Fruit fly (Drosophila melanogaster) whole organism, embryonic: Measurements from ENCODE around the gene CG43407.

Source experiments
- Awh ChIP-seq: fragments of 200-800 bp; sonication (Bioruptor generic); IDR thresholded peaks from 2 replicates; pipeline ENCODE4, ENCODE4 v1.3.6; 2022; ENCODE audit warnings: missing biosample characterization, missing genetic modification characterization
- CG10321 ChIP-seq: fragments of 200-800 bp; sonication (Bioruptor generic); IDR thresholded peaks from 2 replicates; pipeline ENCODE4 v1.3.6; 2022; ENCODE audit warnings: missing biosample characterization, missing genetic modification characterization
- CG10543 ChIP-seq: fragments of 200-800 bp; sonication (Bioruptor generic); optimal IDR thresholded peaks from 3 replicates; lab custom pipeline; 2017; ENCODE audit warnings: missing biosample characterization, mild to moderate bottlenecking, missing genetic modification characterization, moderate library complexity
- CG11247 ChIP-seq: fragments of 200-800 bp; sonication (Bioruptor generic); IDR thresholded peaks from 2 replicates; pipeline ENCODE4 v1.3.6; 2022; ENCODE audit warnings: missing biosample characterization, missing genetic modification characterization
- CG11456 ChIP-seq: fragments of 200-800 bp; sonication (Bioruptor generic); IDR thresholded peaks from 3 replicates; pipeline ENCODE4 v1.3.6; 2022; ENCODE audit warnings: missing biosample characterization, missing genetic modification characterization
- CG11504 ChIP-seq: fragments of 200-800 bp; sonication (Bioruptor generic); optimal IDR thresholded peaks from 3 replicates; lab custom pipeline; 2019; ENCODE audit warnings: missing biosample characterization, mild to moderate bottlenecking, missing genetic modification characterization, moderate library complexity
- CG1233 ChIP-seq: fragments of 200-800 bp; sonication (Bioruptor generic); optimal IDR thresholded peaks from 4 replicates; lab custom pipeline; 2018; ENCODE audit warnings: missing biosample characterization, mild to moderate bottlenecking, missing genetic modification characterization
- CG13624 ChIP-seq: fragments of 200-800 bp; sonication (Bioruptor generic); optimal IDR thresholded peaks from 2 replicates; lab custom pipeline; 2016; ENCODE audit warnings: missing biosample characterization, missing genetic modification characterization
- CG13894 ChIP-seq: fragments of 200-800 bp; sonication (Bioruptor generic); optimal IDR thresholded peaks from 3 replicates; lab custom pipeline; 2018; ENCODE audit warnings: missing biosample characterization, mild to moderate bottlenecking, missing genetic modification characterization, moderate library complexity
- CG1603 ChIP-seq: fragments of 200-800 bp; sonication (Bioruptor generic); optimal IDR thresholded peaks from 2 replicates; lab custom pipeline; 2019; ENCODE audit warnings: missing biosample characterization, mild to moderate bottlenecking, missing genetic modification characterization, moderate library complexity
- CG17359 ChIP-seq: fragments of 200-800 bp; sonication (Bioruptor generic); optimal IDR thresholded peaks from 3 replicates; lab custom pipeline; 2018; ENCODE audit warnings: missing biosample characterization, mild to moderate bottlenecking, missing genetic modification characterization, moderate library complexity
- CG2202 ChIP-seq: fragments of 200-800 bp; sonication (Bioruptor generic); optimal IDR thresholded peaks from 2 replicates; lab custom pipeline; 2018; ENCODE audit warnings: missing biosample characterization, mild to moderate bottlenecking, missing genetic modification characterization
- CG31388 ChIP-seq: fragments of 200-800 bp; sonication (Bioruptor generic); optimal IDR thresholded peaks from 2 replicates; lab custom pipeline; 2016; ENCODE audit warnings: missing biosample characterization, missing genetic modification characterization
- CG33213 ChIP-seq: fragments of 200-800 bp; sonication (Bioruptor generic); optimal IDR thresholded peaks from 3 replicates; lab custom pipeline; 2016; ENCODE audit warnings: missing biosample characterization, missing genetic modification characterization
- CG4360 ChIP-seq: fragments of 200-800 bp; sonication (Bioruptor generic); IDR thresholded peaks from 2 replicates; pipeline ENCODE4 v1.3.6; 2022; ENCODE audit warnings: missing biosample characterization, missing genetic modification characterization
- CG7745 ChIP-seq: fragments of 200-800 bp; sonication (Bioruptor generic); optimal IDR thresholded peaks from 2 replicates; lab custom pipeline; 2018; ENCODE audit warnings: missing biosample characterization, mild to moderate bottlenecking, missing genetic modification characterization, moderate library complexity
- CG7987 ChIP-seq: fragments of 200-800 bp; sonication (Bioruptor generic); optimal IDR thresholded peaks from 2 replicates; lab custom pipeline; 2018; ENCODE audit warnings: missing biosample characterization, mild to moderate bottlenecking, missing genetic modification characterization, moderate library complexity
- CG9817 ChIP-seq: fragments of 200-800 bp; sonication (Bioruptor generic); optimal IDR thresholded peaks from 2 replicates; lab custom pipeline; 2018; ENCODE audit warnings: missing biosample characterization, mild to moderate bottlenecking, missing genetic modification characterization, moderate library complexity
- CoRest ChIP-seq: fragments of 200-800 bp; sonication (Bioruptor generic); optimal IDR thresholded peaks from 3 replicates; lab custom pipeline; 2018; ENCODE audit warnings: missing biosample characterization, mild to moderate bottlenecking, missing genetic modification characterization, moderate library complexity
- CrebB ChIP-seq: fragments of 200-800 bp; sonication (Bioruptor generic); optimal IDR thresholded peaks from 3 replicates; lab custom pipeline; 2018; ENCODE audit warnings: missing biosample characterization, mild to moderate bottlenecking, missing genetic modification characterization
- D19A ChIP-seq: fragments of 200-800 bp; optimal IDR thresholded peaks from 3 replicates; lab custom pipeline; 2019; ENCODE audit warnings: missing biosample characterization, mild to moderate bottlenecking, missing genetic modification characterization, moderate library complexity
- D19B ChIP-seq: fragments of 200-800 bp; sonication (Bioruptor generic); optimal IDR thresholded peaks from 2 replicates; lab custom pipeline; 2017; ENCODE audit warnings: missing biosample characterization, mild to moderate bottlenecking, missing genetic modification characterization
- Dfd ChIP-seq, 2 experiments: fragments of >200 bp; optimal IDR thresholded peaks; 2 replicates each; lab custom pipeline; 2017; ENCODE audit warnings: missing biosample characterization in 2 of 2, missing genetic modification characterization in 2 of 2
- Dref ChIP-seq: fragments of 200-800 bp; sonication (Bioruptor generic); IDR thresholded peaks from 2 replicates; pipeline ENCODE4 v1.3.6; 2022; ENCODE audit warnings: missing biosample characterization, missing genetic modification characterization
- Ets97D ChIP-seq: fragments of 200-800 bp; sonication (Bioruptor generic); optimal IDR thresholded peaks from 3 replicates; lab custom pipeline; 2016; ENCODE audit warnings: missing biosample characterization, missing genetic modification characterization
- Hsf ChIP-seq: fragments of 200-800 bp; sonication (Bioruptor generic); optimal IDR thresholded peaks from 3 replicates; lab custom pipeline; 2016; ENCODE audit warnings: missing biosample characterization, missing genetic modification characterization
- Kr ChIP-seq: fragments of 200-800 bp; sonication (Bioruptor generic); optimal IDR thresholded peaks from 2 replicates; lab custom pipeline; 2017; ENCODE audit warnings: missing biosample characterization, mild to moderate bottlenecking, missing genetic modification characterization
- Optix ChIP-seq: fragments of 200-800 bp; sonication (Bioruptor generic); IDR thresholded peaks from 3 replicates; pipeline ENCODE4 v1.3.6; 2022; ENCODE audit warnings: missing biosample characterization, missing genetic modification characterization
- PHDP ChIP-seq: fragments of 200-800 bp; sonication (Bioruptor generic); optimal IDR thresholded peaks from 3 replicates; lab custom pipeline; 2018; ENCODE audit warnings: missing biosample characterization, mild to moderate bottlenecking, missing genetic modification characterization, moderate library complexity
- Rfx ChIP-seq: fragments of 200-800 bp; sonication (Bioruptor generic); IDR thresholded peaks from 2 replicates; pipeline ENCODE4 v1.3.6; 2022; ENCODE audit warnings: missing biosample characterization, missing genetic modification characterization
- Side ChIP-seq: fragments of 200-800 bp; sonication (Bioruptor generic); optimal IDR thresholded peaks from 2 replicates; lab custom pipeline; 2016; ENCODE audit warnings: missing biosample characterization, missing genetic modification characterization
- Sry-δ ChIP-seq: fragments of 200-800 bp; sonication (Bioruptor generic); optimal IDR thresholded peaks from 2 replicates; lab custom pipeline; 2016; ENCODE audit warnings: missing biosample characterization, missing genetic modification characterization
- amos ChIP-seq: fragments of 200-800 bp; sonication (Bioruptor generic); IDR thresholded peaks from 2 replicates; pipeline ENCODE4 v1.3.6; 2022; ENCODE audit warnings: missing biosample characterization, missing genetic modification characterization; ENCODE audit not compliant: partially characterized antibody
- cas ChIP-seq: fragments of 200-800 bp; sonication (Bioruptor generic); IDR thresholded peaks from 2 replicates; pipeline ENCODE4 v1.3.6; 2022; ENCODE audit warnings: missing biosample characterization, missing genetic modification characterization
- cato ChIP-seq: fragments of 200-800 bp; sonication (Bioruptor generic); optimal IDR thresholded peaks from 2 replicates; lab custom pipeline; 2016; ENCODE audit warnings: missing biosample characterization, missing genetic modification characterization, borderline replicate concordance
- dpn ChIP-seq, 2 experiments: fragments of 200-800 bp; sonication (Bioruptor generic); optimal IDR thresholded peaks; 3 replicates each; lab custom pipeline; 2016; ENCODE audit warnings: missing biosample characterization in 2 of 2, missing genetic modification characterization in 2 of 2
- emc ChIP-seq: fragments of 200-800 bp; sonication (Bioruptor generic); optimal IDR thresholded peaks from 2 replicates; lab custom pipeline; 2016; ENCODE audit warnings: missing biosample characterization, missing genetic modification characterization
- fd3F ChIP-seq: fragments of 200-800 bp; sonication (Bioruptor generic); optimal IDR thresholded peaks from 2 replicates; lab custom pipeline; 2018; ENCODE audit warnings: missing biosample characterization, mild to moderate bottlenecking, missing genetic modification characterization, moderate library complexity
- gcm ChIP-seq: fragments of 200-800 bp; sonication (Bioruptor generic); optimal IDR thresholded peaks from 2 replicates; lab custom pipeline; 2019; ENCODE audit warnings: missing biosample characterization, mild to moderate bottlenecking, missing genetic modification characterization, moderate library complexity
- hkb ChIP-seq, 2 experiments: fragments of 200-800 bp in 1 of 2; fragments of >200 bp in 1 of 2; sonication (Bioruptor generic) in 1 of 2; IDR thresholded peaks in 1 of 2; optimal IDR thresholded peaks in 1 of 2; 2 replicates each; pipeline versions ENCODE4 v1.3.6 to Lab custom; 2017 to 2022; ENCODE audit warnings: missing biosample characterization in 1 of 2, missing genetic modification characterization in 1 of 2
- lab ChIP-seq: fragments of 200-800 bp; sonication (Bioruptor generic); optimal IDR thresholded peaks from 3 replicates; lab custom pipeline; 2017; ENCODE audit warnings: missing biosample characterization, missing genetic modification characterization, mild to moderate bottlenecking, moderate library complexity, missing genetic modification reagents
- nau ChIP-seq: fragments of 200-800 bp; sonication (Bioruptor generic); optimal IDR thresholded peaks from 3 replicates; lab custom pipeline; 2017; ENCODE audit warnings: missing biosample characterization, mild to moderate bottlenecking, missing genetic modification characterization, missing genetic modification reagents
- p53 ChIP-seq: fragments of 200-800 bp; sonication (Bioruptor generic); optimal IDR thresholded peaks from 2 replicates; lab custom pipeline; 2016; ENCODE audit warnings: missing biosample characterization, missing genetic modification characterization
- phol ChIP-seq: fragments of 200-800 bp; sonication (Bioruptor generic); optimal IDR thresholded peaks from 3 replicates; lab custom pipeline; 2018; ENCODE audit warnings: missing biosample characterization, mild to moderate bottlenecking, missing genetic modification characterization, moderate library complexity
- seq ChIP-seq: fragments of 200-800 bp; sonication (Bioruptor generic); IDR thresholded peaks from 2 replicates; pipeline ENCODE4 v1.3.6; 2022; ENCODE audit warnings: missing biosample characterization, missing genetic modification characterization
- shn ChIP-seq: fragments of 200-800 bp; sonication (Bioruptor generic); optimal IDR thresholded peaks from 3 replicates; lab custom pipeline; 2016; ENCODE audit warnings: missing biosample characterization, missing genetic modification characterization
- slou ChIP-seq: fragments of 200-800 bp; sonication (Bioruptor generic); optimal IDR thresholded peaks from 3 replicates; lab custom pipeline; 2016; ENCODE audit warnings: missing biosample characterization, missing genetic modification characterization
- sr ChIP-seq: fragments of 200-800 bp; sonication (Bioruptor generic); IDR thresholded peaks from 3 replicates; pipeline ENCODE4 v1.3.6; 2022; ENCODE audit warnings: missing biosample characterization, missing genetic modification characterization
- trem ChIP-seq: fragments of 200-800 bp; optimal IDR thresholded peaks from 3 replicates; lab custom pipeline; 2019; ENCODE audit warnings: missing biosample characterization, mild to moderate bottlenecking, missing genetic modification characterization, moderate library complexity
- wdn ChIP-seq: fragments of 200-800 bp; sonication (Bioruptor generic); IDR thresholded peaks from 2 replicates; pipeline ENCODE4 v1.3.6; 2022; ENCODE audit warnings: missing biosample characterization, missing genetic modification characterization

The CG43407 gene

dm6 chr3L:19024800-19025199 lies 28.4 kb downstream of the CG43407 start (continued):
- peak; percentile 83 for TF ChIP-seq CG17359
- TF ChIP-seq CG1603 (tag; lab: Kevin White, UChicago), result peak; percentile 38
- peak; percentile 81 for TF ChIP-seq D19A (tag; lab: Kevin White, UChicago)
- no peak for TF ChIP-seq cas (GFP tag; lab: Robert Waterston, UW)
- TF ChIP-seq CG10543 (GFP tag; lab: Kevin White, UChicago), result no peak
- TF ChIP-seq Sry-δ (GFP tag; lab: Kevin White, UChicago), result peak; percentile 51
- no peak for TF ChIP-seq CG7745
- no peak for TF ChIP-seq Ets97D (GFP tag; lab: Kevin White, UChicago)
- TF ChIP-seq seq (GFP tag; lab: Robert Waterston, UW), result peak; percentile 74
- no peak for TF ChIP-seq CG13894
- TF ChIP-seq Hsf (GFP tag; lab: Kevin White, UChicago), result peak; percentile 82
- TF ChIP-seq trem (tag; lab: Kevin White, UChicago), result peak; percentile 73
- TF ChIP-seq Awh (GFP tag; lab: Robert Waterston, UW), result peak; percentile 77; the same call in 1 of the 2 replicates
- TF ChIP-seq wdn (GFP tag; lab: Robert Waterston, UW), result no peak
- no peak for TF ChIP-seq slou (GFP tag; lab: Kevin White, UChicago)
- TF ChIP-seq emc, result no peak
- peak; percentile 38 for TF ChIP-seq cato
- peak; percentile 70 for TF ChIP-seq shn (GFP tag; lab: Kevin White, UChicago)
- peak; percentile 65 for TF ChIP-seq CG1233 (GFP tag; lab: Kevin White, UChicago)
- TF ChIP-seq fd3F, result peak; percentile 3
- peak; percentile 70 for TF ChIP-seq CG2202 (tag; lab: Kevin White, UChicago)
- TF ChIP-seq Rfx (GFP tag; lab: Robert Waterston, UW), result peak; percentile 64
- TF ChIP-seq PHDP (tag; lab: Kevin White, UChicago), result peak; percentile 81
- peak; percentile 83 for TF ChIP-seq Optix (GFP tag; lab: Robert Waterston, UW)
- TF ChIP-seq CG33213 (GFP tag; lab: Kevin White, UChicago), result peak; percentile 25
- peak; percentile 67 for TF ChIP-seq CG11247 (GFP tag; lab: Robert Waterston, UW)
- peak; percentile 39 for TF ChIP-seq CrebB (tag; lab: Kevin White, UChicago)
- TF ChIP-seq CG4360 (GFP tag; lab: Robert Waterston, UW), result peak; percentile 64
- TF ChIP-seq CG31388 (GFP tag; lab: Kevin White, UChicago), result no peak
- TF ChIP-seq CoRest (tag; lab: Kevin White, UChicago), result peak; percentile 79
- no peak for TF ChIP-seq D19B (GFP tag; lab: Kevin White, UChicago)
- TF ChIP-seq CG9817 (tag; lab: Kevin White, UChicago), result peak; percentile 13
- TF ChIP-seq CG11504 (tag; lab: Kevin White, UChicago), result peak; percentile 82
- TF ChIP-seq dpn (GFP tag; optimal IDR thresholded peaks at IDR 0.05; lab: Kevin White, UChicago), result peak; percentile 65 to 70
- peak; percentile 63 for TF ChIP-seq CG13624 (GFP tag; lab: Kevin White, UChicago)
- TF ChIP-seq phol (tag; lab: Kevin White, UChicago), result peak; percentile 82
- 0 out of 3 replicates have a peak, but pooled peaks have one; percentile 40 for TF ChIP-seq sr
- TF ChIP-seq Side (GFP tag; lab: Kevin White, UChicago), result peak; percentile 71
- no peak for TF ChIP-seq Dref (GFP tag; lab: Robert Waterston, UW)
- TF ChIP-seq CG7987, result no peak
- no peak for TF ChIP-seq amos (GFP tag; lab: Robert Waterston, UW)
- TF ChIP-seq p53, result no peak
- TF ChIP-seq lab (GFP tag; lab: Kevin White, UChicago), result peak; percentile 84
- TF ChIP-seq CG11456 (GFP tag; lab: Robert Waterston, UW), result peak; percentile 57; the same call in 1 of the 3 replicates
- TF ChIP-seq gcm, result peak; percentile 64
- TF ChIP-seq CG10321, result 0 out of 2 replicates have a peak, but pooled peaks have one; percentile 13
- no peak for TF ChIP-seq Dfd (GFP tag; optimal IDR thresholded peaks at IDR 0.05; lab: Kevin White, UChicago)
- peak; percentile 38 for TF ChIP-seq nau (GFP tag; lab: Kevin White, UChicago)
- TF ChIP-seq Kr, result no peak
- no peak for TF ChIP-seq hkb (optimal IDR thresholded peaks at IDR 0.05; lab: Kevin White, UChicago)
- TF ChIP-seq hkb (GFP tag; IDR thresholded peaks at IDR 0.05; lab: Robert Waterston, UW), result peak; percentile 83
